Worm (Caenorhabditis elegans) whole organism, L4 larva: ENCODE data around the gene srm-6.

Source experiments
- F26F4.8 ChIP-seq: fragments of 200-800 bp; sonication (Bioruptor generic); conservative IDR thresholded peaks from 2 replicates; pipeline ENCODE4 v1.3.6; 2022; ENCODE audit warnings: missing genetic modification characterization, missing compliant biosample characterization
- F37D6.2 ChIP-seq: sonication (generic microtip); optimal IDR thresholded peaks from 2 replicates; lab custom pipeline; 2016; ENCODE audit warnings: mild to moderate bottlenecking, missing genetic modification characterization, missing compliant biosample characterization
- F49E8.2 ChIP-seq: sonication (generic microtip); optimal IDR thresholded peaks from 2 replicates; lab custom pipeline; 2016; ENCODE audit warnings: missing compliant biosample characterization, mild to moderate bottlenecking, missing genetic modification characterization, borderline replicate concordance
- R02D3.7 ChIP-seq: fragments of 150-350 bp; sonication (generic microtip); optimal IDR thresholded peaks from 3 replicates; lab custom pipeline; 2014; ENCODE audit warnings: missing biosample characterization, missing genetic modification characterization
- Y105C5A.15 ChIP-seq: fragments of 200-800 bp; sonication (Bioruptor generic); IDR thresholded peaks from 2 replicates; pipeline ENCODE4 v1.3.6; 2022; ENCODE audit warnings: missing genetic modification characterization, missing compliant biosample characterization
- ZK337.2 ChIP-seq: fragments of 200-800 bp; sonication (Bioruptor generic); IDR thresholded peaks from 2 replicates; pipeline ENCODE4 v1.3.6; 2022; ENCODE audit warnings: missing genetic modification reagents, missing genetic modification characterization, missing compliant biosample characterization
- ZK546.5 ChIP-seq, 2 experiments: sonication (generic microtip); optimal IDR thresholded peaks; 2 replicates each; lab custom pipeline; 2017; ENCODE audit warnings: missing biosample characterization in 2 of 2, missing genetic modification characterization in 2 of 2
- aha-1 ChIP-seq: fragments of 150-350 bp; peaks from one replicate; lab custom pipeline; 2014; ENCODE audit warnings: missing biosample characterization, missing genetic modification characterization
- aly-2 ChIP-seq: sonication (generic microtip); optimal IDR thresholded peaks from 2 replicates; lab custom pipeline; 2018; ENCODE audit warnings: missing biosample characterization, missing genetic modification characterization
- ama-1 ChIP-seq: fragments of 150-350 bp; optimal IDR thresholded peaks from 2 replicates; lab custom pipeline; 2014; ENCODE audit warnings: inconsistent platforms, mixed read lengths
- attf-4 ChIP-seq: sonication (generic microtip); optimal IDR thresholded peaks from 3 replicates; lab custom pipeline; 2017; ENCODE audit warnings: missing biosample characterization, missing genetic modification characterization
- ceh-32 ChIP-seq: sonication (generic microtip); optimal IDR thresholded peaks from 2 replicates; lab custom pipeline; 2016; ENCODE audit warnings: mild to moderate bottlenecking, missing genetic modification characterization, missing compliant biosample characterization; ENCODE audit not compliant: poor library complexity
- ceh-44 ChIP-seq: fragments of 200-800 bp; sonication (Bioruptor generic); IDR thresholded peaks from 2 replicates; pipeline ENCODE4 v1.3.6; 2022; ENCODE audit warnings: missing genetic modification reagents, missing genetic modification characterization, missing compliant biosample characterization
- ceh-62 ChIP-seq: sonication (generic microtip); optimal IDR thresholded peaks from 2 replicates; lab custom pipeline; 2017; ENCODE audit warnings: missing biosample characterization, missing genetic modification characterization
- ceh-82 ChIP-seq: sonication (generic microtip); optimal IDR thresholded peaks from 2 replicates; lab custom pipeline; 2017; ENCODE audit warnings: missing biosample characterization, missing genetic modification characterization
- ces-1 ChIP-seq: fragments of 150-350 bp; sonication (generic microtip); optimal IDR thresholded peaks from 4 replicates; lab custom pipeline; 2014; ENCODE audit warnings: missing biosample characterization, missing genetic modification reagents, missing genetic modification characterization
- cey-2 ChIP-seq: sonication (generic microtip); optimal IDR thresholded peaks from 3 replicates; lab custom pipeline; 2017; ENCODE audit warnings: missing genetic modification characterization, mild to moderate bottlenecking, missing compliant biosample characterization, antibody characterized with exemption, borderline replicate concordance; ENCODE audit not compliant: insufficient read depth
- daf-12 ChIP-seq: fragments of 150-350 bp; optimal IDR thresholded peaks from 2 replicates; lab custom pipeline; 2014; ENCODE audit warnings: missing biosample characterization, missing genetic modification reagents, missing genetic modification characterization
- daf-19 ChIP-seq: fragments of 200-800 bp; sonication (Bioruptor generic); conservative IDR thresholded peaks from 2 replicates; pipeline ENCODE4 v1.3.6; 2022; ENCODE audit warnings: missing genetic modification characterization, missing compliant biosample characterization
- daf-8 ChIP-seq: fragments of 200-800 bp; sonication (Bioruptor generic); IDR thresholded peaks from 2 replicates; pipeline ENCODE4 v1.3.6; 2022; ENCODE audit warnings: missing genetic modification characterization, missing compliant biosample characterization
- dmd-6 ChIP-seq: fragments of 200-800 bp; sonication (Bioruptor generic); IDR thresholded peaks from 2 replicates; pipeline ENCODE4 v1.3.6; 2022; ENCODE audit warnings: missing genetic modification reagents, missing genetic modification characterization, missing compliant biosample characterization
- egl-43 ChIP-seq: fragments of 200-800 bp; sonication (Bioruptor generic); IDR thresholded peaks from 2 replicates; pipeline ENCODE4 v1.3.6; 2022; ENCODE audit warnings: missing genetic modification reagents, missing genetic modification characterization, missing compliant biosample characterization
- gei-8 ChIP-seq: fragments of 200-800 bp; sonication (Bioruptor generic); optimal IDR thresholded peaks from 2 replicates; lab custom pipeline; 2018; ENCODE audit warnings: mild to moderate bottlenecking, missing genetic modification characterization, missing compliant biosample characterization
- hif-1 ChIP-seq, 2 experiments: sonication (generic microtip); optimal IDR thresholded peaks; 2 replicates each; lab custom pipeline; 2016 to 2017; ENCODE audit warnings: missing compliant biosample characterization in 2 of 2, missing genetic modification characterization in 2 of 2, missing genetic modification reagents in 2 of 2, missing genotype in 2 of 2, mild to moderate bottlenecking in 1 of 2
- hlh-30 ChIP-seq: sonication (generic microtip); optimal IDR thresholded peaks from 2 replicates; lab custom pipeline; 2017; ENCODE audit warnings: antibody characterized with exemption, mild to moderate bottlenecking, missing genetic modification characterization, missing compliant biosample characterization; ENCODE audit not compliant: insufficient read depth
- hmg-1.1 ChIP-seq: fragments of 200-800 bp; sonication (Bioruptor generic); IDR thresholded peaks from 2 replicates; pipeline ENCODE4 v1.3.6; 2022; ENCODE audit warnings: missing genetic modification reagents, missing genetic modification characterization, missing compliant biosample characterization
- jun-1 ChIP-seq: fragments of 150-350 bp; optimal IDR thresholded peaks from 2 replicates; lab custom pipeline; 2014; ENCODE audit warnings: missing biosample characterization, missing genetic modification reagents, missing genetic modification characterization
- lim-7 ChIP-seq: fragments of 200-800 bp; sonication (Bioruptor generic); IDR thresholded peaks from 2 replicates; pipeline ENCODE4 v1.3.6; 2022; ENCODE audit warnings: missing genetic modification characterization, missing compliant biosample characterization
- lin-29 ChIP-seq: fragments of 200-800 bp; sonication (Bioruptor generic); IDR thresholded peaks from 2 replicates; pipeline ENCODE4 v1.3.6; 2022; ENCODE audit warnings: missing genetic modification reagents, missing genetic modification characterization, missing compliant biosample characterization
- lir-3 ChIP-seq: sonication (generic microtip); optimal IDR thresholded peaks from 2 replicates; lab custom pipeline; 2016; ENCODE audit warnings: mild to moderate bottlenecking, missing genetic modification characterization, missing compliant biosample characterization
- lsy-2 ChIP-seq, 2 experiments: fragments of 150-350 bp in 1 of 2; sonication (generic microtip) in 1 of 2; optimal IDR thresholded peaks; 2 replicates each; lab custom pipeline; 2014 to 2017; ENCODE audit warnings: missing biosample characterization in 2 of 2, missing genetic modification characterization in 2 of 2
- madf-5 ChIP-seq, 2 experiments: fragments of 200-800 bp; sonication (Bioruptor generic); IDR thresholded peaks; 2 replicates each; pipeline ENCODE4 v1.3.6; 2022; ENCODE audit warnings: missing compliant biosample characterization in 2 of 2, missing genetic modification characterization in 2 of 2
- mdl-1 ChIP-seq, 2 experiments: fragments of 150-350 bp in 1 of 2; sonication (generic microtip) in 1 of 2; optimal IDR thresholded peaks; 2 replicates each; lab custom pipeline; 2014 to 2017; ENCODE audit warnings: missing biosample characterization in 2 of 2, missing genetic modification characterization in 2 of 2
- mes-2 ChIP-seq: sonication (generic microtip); optimal IDR thresholded peaks from 2 replicates; lab custom pipeline; 2016; ENCODE audit warnings: missing genotype, mild to moderate bottlenecking, missing genetic modification characterization, missing compliant biosample characterization; ENCODE audit not compliant: poor library complexity, severe bottlenecking
- nhr-10 ChIP-seq: fragments of 150-350 bp; optimal IDR thresholded peaks from 2 replicates; lab custom pipeline; 2014; ENCODE audit warnings: missing biosample characterization, missing genetic modification characterization
- nhr-111 ChIP-seq: fragments of 200-800 bp; sonication (Bioruptor generic); optimal IDR thresholded peaks from 2 replicates; lab custom pipeline; 2018; ENCODE audit warnings: mild to moderate bottlenecking, missing genetic modification characterization, missing compliant biosample characterization
- nhr-28 ChIP-seq: fragments of 150-350 bp; optimal IDR thresholded peaks from 2 replicates; lab custom pipeline; 2014; ENCODE audit warnings: missing biosample characterization, missing genetic modification characterization
- nhr-42 ChIP-seq: fragments of 200-800 bp; sonication (Bioruptor generic); IDR thresholded peaks from 2 replicates; pipeline ENCODE4 v1.3.6; 2022; ENCODE audit warnings: missing genetic modification characterization, missing compliant biosample characterization
- nhr-48 ChIP-seq: sonication (generic microtip); optimal IDR thresholded peaks from 2 replicates; lab custom pipeline; 2016; ENCODE audit warnings: mild to moderate bottlenecking, missing genetic modification characterization, missing compliant biosample characterization
- nhr-76 ChIP-seq: fragments of 150-350 bp; optimal IDR thresholded peaks from 2 replicates; lab custom pipeline; 2014; ENCODE audit warnings: missing biosample characterization, missing genetic modification characterization
- nhr-77 ChIP-seq: fragments of 150-350 bp; optimal IDR thresholded peaks from 2 replicates; lab custom pipeline; 2014; ENCODE audit warnings: missing biosample characterization, missing genetic modification characterization
- pha-4 ChIP-seq, 2 experiments: fragments of 150-350 bp in 1 of 2; fragments of 200-800 bp in 1 of 2; sonication (Bioruptor generic) in 1 of 2; IDR thresholded peaks in 1 of 2; optimal IDR thresholded peaks in 1 of 2; 2 replicates each; pipeline versions ENCODE4 v1.3.6 to Lab custom; 2014 to 2022; ENCODE audit warnings: missing genetic modification characterization in 2 of 2, missing genetic modification reagents in 2 of 2, missing biosample characterization in 1 of 2, missing compliant biosample characterization in 1 of 2
- php-3 ChIP-seq: fragments of 200-800 bp; sonication (Bioruptor generic); IDR thresholded peaks from 2 replicates; pipeline ENCODE4 v1.3.6; 2022; ENCODE audit warnings: missing genetic modification reagents, missing genetic modification characterization, missing compliant biosample characterization
- snpc-1.2 ChIP-seq: fragments of 200-800 bp; sonication (Bioruptor generic); IDR thresholded peaks from 2 replicates; pipeline ENCODE4 v1.3.6; 2022; ENCODE audit warnings: missing genetic modification reagents, missing genetic modification characterization, missing compliant biosample characterization
- snpc-4 ChIP-seq: fragments of 150-350 bp; optimal IDR thresholded peaks from 2 replicates; lab custom pipeline; 2014; ENCODE audit warnings: missing biosample characterization, missing genetic modification characterization
- spr-1 ChIP-seq: sonication (generic microtip); optimal IDR thresholded peaks from 2 replicates; lab custom pipeline; 2016; ENCODE audit warnings: mild to moderate bottlenecking, missing genetic modification characterization, missing compliant biosample characterization
- spr-3 ChIP-seq: fragments of 200-800 bp; sonication (Bioruptor generic); optimal IDR thresholded peaks from 2 replicates; lab custom pipeline; 2018; ENCODE audit warnings: mild to moderate bottlenecking, missing genetic modification characterization, missing compliant biosample characterization
- tag-97 ChIP-seq: fragments of 200-800 bp; sonication (Bioruptor generic); IDR thresholded peaks from 2 replicates; pipeline ENCODE4 v1.3.6; 2022; ENCODE audit warnings: missing genetic modification characterization, missing compliant biosample characterization
- unc-39 ChIP-seq: sonication (generic microtip); optimal IDR thresholded peaks from 2 replicates; lab custom pipeline; 2017; ENCODE audit warnings: missing biosample characterization, missing genetic modification characterization
- zfp-3 ChIP-seq: fragments of 200-800 bp; sonication (Bioruptor generic); conservative IDR thresholded peaks from 2 replicates; pipeline ENCODE4 v1.3.6; 2022; ENCODE audit warnings: missing genetic modification reagents, missing genetic modification characterization, missing compliant biosample characterization
- ztf-11 ChIP-seq: fragments of 150-350 bp; optimal IDR thresholded peaks from 2 replicates; lab custom pipeline; 2014; ENCODE audit warnings: missing biosample characterization, missing genetic modification characterization

srm-6 gene

DNA sequence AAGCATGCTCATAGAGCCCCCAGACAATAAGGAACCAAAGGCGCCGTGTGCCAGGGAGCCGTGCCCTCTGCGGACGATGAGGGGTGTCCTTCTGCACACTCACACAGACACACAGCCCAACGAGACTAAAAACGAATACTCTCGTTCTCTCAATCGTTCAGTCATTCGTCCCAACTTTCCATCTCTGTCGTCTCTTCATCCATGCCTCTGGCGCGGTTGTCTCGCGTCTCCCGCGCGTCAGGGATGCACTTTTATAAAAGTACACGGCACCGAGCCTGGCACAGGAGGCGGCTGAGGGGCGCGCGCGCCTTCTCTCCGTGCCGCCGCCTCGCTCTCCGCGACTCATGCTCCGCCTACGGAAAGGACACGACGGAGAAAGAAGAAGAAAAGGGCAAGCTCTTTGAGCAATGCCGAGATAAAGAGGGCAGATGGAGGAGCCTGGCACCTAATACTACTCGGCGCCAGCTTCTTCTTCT lies 29.8 kb downstream of the srm-6 start (continued):
- no peak for TF ChIP-seq F49E8.2 (tag; lab: Kevin White, UChicago)
- no peak for TF ChIP-seq daf-19 (GFP tag; lab: Robert Waterston, UW)
- TF ChIP-seq php-3, result peak; percentile 68; the same call in 1 of the 2 replicates
- TF ChIP-seq F26F4.8 (GFP tag; lab: Robert Waterston, UW), result no peak
- peak; percentile 81 for TF ChIP-seq nhr-10 (tag; lab: Kevin White, UChicago)
- TF ChIP-seq nhr-111 (GFP tag; lab: Kevin White, UChicago), result no peak
- TF ChIP-seq lin-29 (GFP tag; lab: Robert Waterston, UW), result no peak
- peak; percentile 74; the same call in 1 of the 2 replicates for TF ChIP-seq pha-4 (GFP tag; IDR thresholded peaks at IDR 0.05; lab: Robert Waterston, UW)
- TF ChIP-seq pha-4 (tag; optimal IDR thresholded peaks at IDR 0.05; lab: Kevin White, UChicago), result no peak
- TF ChIP-seq F37D6.2 (tag; lab: Kevin White, UChicago), result peak; percentile 87
- TF ChIP-seq snpc-1.2 (GFP tag; lab: Robert Waterston, UW), result no peak
- no peak for TF ChIP-seq nhr-77 (tag; lab: Kevin White, UChicago)
- TF ChIP-seq ces-1 (GFP tag; lab: Kevin White, UChicago), result peak; percentile 22
- no peak for TF ChIP-seq zfp-3 (GFP tag; lab: Robert Waterston, UW)
- no peak for TF ChIP-seq ceh-62 (tag; lab: Kevin White, UChicago)
- TF ChIP-seq snpc-4 (tag; lab: Kevin White, UChicago), result no peak
- no peak for TF ChIP-seq daf-8 (GFP tag; lab: Robert Waterston, UW)
- no peak for TF ChIP-seq madf-5 (GFP tag; IDR thresholded peaks at IDR 0.05; lab: Robert Waterston, UW)
- TF ChIP-seq mes-2 (tag; lab: Kevin White, UChicago), result peak; percentile 56
- TF ChIP-seq ZK337.2 (GFP tag; lab: Robert Waterston, UW), result no peak
- TF ChIP-seq aly-2 (tag; lab: Kevin White, UChicago), result no peak
- TF ChIP-seq daf-12 (tag; lab: Kevin White, UChicago), result peak; percentile 46
- peak; percentile 91 for TF ChIP-seq hlh-30 (tag; lab: Kevin White, UChicago)
- no peak for TF ChIP-seq gei-8
- no peak for TF ChIP-seq jun-1 (tag; lab: Kevin White, UChicago)
- no peak for TF ChIP-seq cey-2 (tag; lab: Kevin White, UChicago)
- TF ChIP-seq ceh-82 (tag; lab: Kevin White, UChicago), result no peak
- peak; percentile 87 for TF ChIP-seq nhr-48 (tag; lab: Kevin White, UChicago)
- TF ChIP-seq dmd-6 (GFP tag; lab: Robert Waterston, UW), result peak; percentile 55
- TF ChIP-seq lim-7 (GFP tag; lab: Robert Waterston, UW), result no peak
- TF ChIP-seq nhr-42 (GFP tag; lab: Robert Waterston, UW), result 0 out of 2 replicates have a peak, but pooled peaks have one; percentile 56
- TF ChIP-seq mdl-1 (tag; optimal IDR thresholded peaks at IDR 0.05; lab: Kevin White, UChicago), result peak; percentile 87 to 92
- TF ChIP-seq unc-39 (tag; lab: Kevin White, UChicago), result no peak
- TF ChIP-seq aha-1 (tag; lab: Kevin White, UChicago), result peak; percentile 96
- peak; percentile 33 for TF ChIP-seq spr-3 (GFP tag; lab: Kevin White, UChicago)
- no peak for TF ChIP-seq Y105C5A.15
- peak; percentile 80 for TF ChIP-seq egl-43
- TF ChIP-seq ceh-44, result peak; percentile 21; the same call in 1 of the 2 replicates
- no peak for TF ChIP-seq ama-1 (lab: Kevin White, UChicago)
- no peak for TF ChIP-seq ZK546.5 (tag; optimal IDR thresholded peaks at IDR 0.05; lab: Kevin White, UChicago)
- peak; percentile 65 to 79 for TF ChIP-seq lsy-2 (tag; optimal IDR thresholded peaks at IDR 0.05; lab: Kevin White, UChicago)
- peak; percentile 78 for TF ChIP-seq nhr-28 (tag; lab: Kevin White, UChicago)
- TF ChIP-seq hif-1 (tag; optimal IDR thresholded peaks at IDR 0.05; lab: Kevin White, UChicago), result peak in 1 of 2 experiments; percentile 82
- peak; percentile 92 for TF ChIP-seq hmg-1.1 (GFP tag; lab: Robert Waterston, UW)
- no peak for TF ChIP-seq ztf-11 (tag; lab: Kevin White, UChicago)
- TF ChIP-seq nhr-76 (tag; lab: Kevin White, UChicago), result no peak
- TF ChIP-seq spr-1 (tag; lab: Kevin White, UChicago), result peak; percentile 70
- peak; percentile 65 for TF ChIP-seq ceh-32 (tag; lab: Kevin White, UChicago)
- TF ChIP-seq tag-97, result no peak
- peak; percentile 45 for TF ChIP-seq lir-3 (tag; lab: Kevin White, UChicago)
- no peak for TF ChIP-seq R02D3.7 (tag; lab: Kevin White, UChicago)
- TF ChIP-seq attf-4, result peak; percentile 45
